Worm (Caenorhabditis elegans): ENCODE measurements around the gene M163.9.

DNA sequence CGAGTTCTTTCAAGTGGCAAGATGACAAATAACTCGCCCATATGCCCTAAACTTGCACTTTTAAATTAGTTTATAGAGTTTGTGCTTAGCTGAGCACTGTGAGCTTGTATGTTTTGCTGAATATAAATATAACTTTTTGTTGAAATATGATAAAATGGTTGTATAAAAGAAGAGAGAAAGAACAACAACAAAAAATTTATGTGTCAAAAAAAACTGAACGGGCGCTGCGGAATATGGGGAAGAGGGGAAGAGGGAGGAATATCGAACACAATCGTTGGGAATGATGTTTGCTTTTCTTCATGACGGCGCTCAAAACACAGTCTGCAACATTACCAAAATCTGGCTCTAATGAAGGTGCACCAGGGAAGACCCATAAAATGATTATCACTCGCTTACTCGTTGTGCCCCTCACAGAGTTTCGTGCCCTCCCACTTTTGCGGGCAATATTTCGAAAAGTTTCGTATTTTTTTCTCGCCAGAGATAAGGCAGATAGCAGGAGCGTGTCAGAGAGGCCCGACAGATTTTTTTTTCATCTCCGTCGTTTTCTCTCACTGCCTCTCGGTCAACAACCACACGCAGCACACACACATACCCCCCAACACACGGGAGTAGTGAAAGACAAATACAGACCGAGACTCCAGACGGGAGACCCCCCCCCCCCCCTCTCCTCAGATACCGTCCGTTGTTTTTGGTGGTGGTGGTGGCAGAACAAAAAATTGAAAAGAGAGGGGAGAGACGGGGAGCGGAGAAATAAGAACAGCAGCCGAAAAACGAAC is 36.4 kb downstream of the M163.9 start:
- no peak for TF ChIP-seq fkh-6 (tag; optimal IDR thresholded peaks at IDR 0.05)
- no peak for TF ChIP-seq nhr-11 (tag; optimal IDR thresholded peaks at IDR 0.05)

Data from whole organism, late embryonic.